Worm (Caenorhabditis elegans) whole organism, late embryonic: Measurements from ENCODE around the gene Y45G5AM.7.

Experiments used
- F13H6.1 ChIP-seq: sonication (generic microtip); optimal IDR thresholded peaks from 2 replicates; lab custom pipeline; 2016; ENCODE audit warnings: missing genetic modification characterization, missing compliant biosample characterization
- lim-6 ChIP-seq: sonication (generic microtip); optimal IDR thresholded peaks from 2 replicates; lab custom pipeline; 2016; ENCODE audit warnings: missing genetic modification characterization, missing compliant biosample characterization
- lin-11 ChIP-seq: fragments of 200-800 bp; sonication (Bioruptor generic); optimal IDR thresholded peaks from 2 replicates; lab custom pipeline; 2018; ENCODE audit warnings: mild to moderate bottlenecking, missing genetic modification characterization, missing compliant biosample characterization
- pha-2 ChIP-seq: sonication (generic microtip); optimal IDR thresholded peaks from 2 replicates; lab custom pipeline; 2017; ENCODE audit warnings: mild to moderate bottlenecking, missing genetic modification characterization, missing compliant biosample characterization
- zip-5 ChIP-seq: sonication (generic microtip); optimal IDR thresholded peaks from 2 replicates; lab custom pipeline; 2016; ENCODE audit warnings: missing genetic modification characterization, missing compliant biosample characterization

ce11 chrV:4134728-4135127 is 35.3 kb downstream of the Y45G5AM.7 start, which contains the start of gene lgc-1:
- TF ChIP-seq lin-11 (tag; lab: Kevin White, UChicago) (no peak), zip-5 (tag; lab: Kevin White, UChicago) (no peak), pha-2 (no peak), lim-6 (tag; lab: Kevin White, UChicago) (no peak), F13H6.1 (tag; lab: Kevin White, UChicago) (no peak)
